Worm (Caenorhabditis elegans): ENCODE results near the gene F39B3.7.

DNA sequence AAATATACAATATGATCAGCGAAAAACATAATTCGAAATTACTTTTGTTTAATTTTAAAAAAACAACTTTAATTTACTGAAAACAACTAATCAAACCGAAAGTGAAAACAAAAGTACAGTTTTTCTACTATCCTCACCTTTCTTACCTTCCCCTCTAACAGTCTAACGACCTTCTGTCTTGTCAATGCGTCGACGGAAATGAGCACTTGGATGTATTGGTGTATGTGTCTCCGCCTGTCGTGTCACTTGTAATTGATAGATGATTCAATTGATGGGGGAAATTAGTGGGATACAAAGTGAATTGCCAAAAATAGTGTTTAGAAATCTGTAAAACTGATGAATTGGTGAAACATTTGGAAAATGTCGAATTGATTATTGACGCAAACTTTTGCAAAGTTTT lies 3.9 kb downstream of the F39B3.7 start, which contains the start of gene F31A3.5:
- no peak for TF ChIP-seq pha-4 (tag; optimal IDR thresholded peaks at IDR 0.05)
- no peak for TF ChIP-seq mdl-1 (tag; optimal IDR thresholded peaks at IDR 0.05)
- no peak for TF ChIP-seq nhr-43 (tag; optimal IDR thresholded peaks at IDR 0.05; ENCODE audit: poor library complexity, severe bottlenecking)
- no peak for TF ChIP-seq nhr-28 (tag; optimal IDR thresholded peaks at IDR 0.05)

Data from whole organism, L3 larva.